Fruit fly (Drosophila melanogaster) whole organism, prepupa: ENCODE measurements around the gene CG13385.

Experiments used
- Blimp-1 ChIP-seq: fragments of 200-800 bp; sonication (Bioruptor generic); optimal IDR thresholded peaks from 3 replicates; lab custom pipeline; 2017; ENCODE audit warnings: missing biosample characterization, missing genetic modification characterization, mild to moderate bottlenecking, moderate library complexity, missing genetic modification reagents
- CG10631 ChIP-seq: fragments of 200-800 bp; sonication (Bioruptor generic); optimal IDR thresholded peaks from 2 replicates; lab custom pipeline; 2016; ENCODE audit warnings: missing biosample characterization, missing genetic modification characterization
- CG11294 ChIP-seq: fragments of 200-800 bp; sonication (Bioruptor generic); IDR thresholded peaks from 2 replicates; pipeline ENCODE4 v1.3.6; 2022; ENCODE audit warnings: missing biosample characterization, missing genetic modification characterization
- CG11762 ChIP-seq: fragments of 200-800 bp; sonication (Bioruptor generic); optimal IDR thresholded peaks from 3 replicates; lab custom pipeline; 2016; ENCODE audit warnings: missing biosample characterization, missing genetic modification characterization; ENCODE audit not compliant: insufficient read depth
- CG11902 ChIP-seq: fragments of 200-800 bp; sonication (Bioruptor generic); optimal IDR thresholded peaks from 3 replicates; lab custom pipeline; 2016; ENCODE audit warnings: missing biosample characterization, missing genetic modification characterization
- CG1621 ChIP-seq: fragments of 200-800 bp; sonication (Bioruptor generic); optimal IDR thresholded peaks from 3 replicates; lab custom pipeline; 2018; ENCODE audit warnings: missing biosample characterization, mild to moderate bottlenecking, missing genetic modification characterization
- CG16779 ChIP-seq: fragments of 200-800 bp; sonication (Bioruptor generic); optimal IDR thresholded peaks from 3 replicates; lab custom pipeline; 2017; ENCODE audit warnings: missing biosample characterization, mild to moderate bottlenecking, missing genetic modification characterization
- CG3032 ChIP-seq: fragments of 200-800 bp; optimal IDR thresholded peaks from 2 replicates; lab custom pipeline; 2019; ENCODE audit warnings: missing biosample characterization, mild to moderate bottlenecking, missing genetic modification characterization, moderate library complexity
- CG34406 ChIP-seq: fragments of 200-800 bp; sonication (Bioruptor generic); optimal IDR thresholded peaks from 3 replicates; lab custom pipeline; 2016; ENCODE audit warnings: missing biosample characterization, missing genetic modification characterization
- CG3919 ChIP-seq: fragments of 200-800 bp; sonication (Bioruptor generic); optimal IDR thresholded peaks from 3 replicates; lab custom pipeline; 2016; ENCODE audit warnings: missing biosample characterization, missing genetic modification characterization
- CG4318 ChIP-seq: fragments of 200-800 bp; sonication (Bioruptor generic); optimal IDR thresholded peaks from 3 replicates; lab custom pipeline; 2017; ENCODE audit warnings: missing biosample characterization, mild to moderate bottlenecking, missing genetic modification characterization
- CG6163 ChIP-seq: fragments of 200-800 bp; sonication (Bioruptor generic); IDR thresholded peaks from 3 replicates; pipeline ENCODE4 v1.3.6; 2022; ENCODE audit warnings: missing biosample characterization, missing genetic modification characterization
- CG6276 ChIP-seq: fragments of 200-800 bp; sonication (Bioruptor generic); optimal IDR thresholded peaks from 2 replicates; lab custom pipeline; 2017; ENCODE audit warnings: missing biosample characterization, mild to moderate bottlenecking, missing genetic modification characterization
- CG6792 ChIP-seq: fragments of 200-800 bp; sonication (Bioruptor generic); optimal IDR thresholded peaks from 3 replicates; lab custom pipeline; 2016; ENCODE audit warnings: missing biosample characterization, missing genetic modification characterization
- CG6808 ChIP-seq: fragments of 200-800 bp; sonication (Bioruptor generic); optimal IDR thresholded peaks from 3 replicates; lab custom pipeline; 2017; ENCODE audit warnings: missing biosample characterization, missing genetic modification characterization, mild to moderate bottlenecking, moderate library complexity, missing genetic modification reagents
- CG7368 ChIP-seq: fragments of 200-800 bp; sonication (Bioruptor generic); optimal IDR thresholded peaks from 3 replicates; lab custom pipeline; 2016; ENCODE audit warnings: missing biosample characterization, missing genetic modification characterization
- CG8119 ChIP-seq: fragments of 200-800 bp; sonication (Bioruptor generic); IDR thresholded peaks from 3 replicates; pipeline ENCODE4 v1.3.6; 2022; ENCODE audit warnings: missing biosample characterization, missing genetic modification characterization
- CG8319 ChIP-seq: fragments of 200-800 bp; sonication (Bioruptor generic); optimal IDR thresholded peaks from 3 replicates; lab custom pipeline; 2016; ENCODE audit warnings: missing biosample characterization, missing genetic modification characterization
- CG8632 ChIP-seq: fragments of 200-800 bp; sonication (Bioruptor generic); optimal IDR thresholded peaks from 3 replicates; lab custom pipeline; 2016; ENCODE audit warnings: missing biosample characterization, missing genetic modification characterization
- CG9139 ChIP-seq: fragments of 200-800 bp; sonication (Bioruptor generic); optimal IDR thresholded peaks from 3 replicates; lab custom pipeline; 2017; ENCODE audit warnings: missing biosample characterization, mild to moderate bottlenecking, missing genetic modification characterization
- Eip75B ChIP-seq: fragments of 200-800 bp; sonication (Bioruptor generic); optimal IDR thresholded peaks from 3 replicates; lab custom pipeline; 2016; ENCODE audit warnings: missing biosample characterization, missing genetic modification characterization
- Eip93F ChIP-seq: fragments of 200-800 bp; sonication (Bioruptor generic); optimal IDR thresholded peaks from 2 replicates; lab custom pipeline; 2016; ENCODE audit warnings: missing biosample characterization, mild to moderate bottlenecking, missing genetic modification characterization
- Ets21C ChIP-seq: fragments of 200-800 bp; sonication (Bioruptor generic); optimal IDR thresholded peaks from 3 replicates; lab custom pipeline; 2016; ENCODE audit warnings: missing biosample characterization, missing genetic modification characterization
- Gug ChIP-seq: fragments of 200-800 bp; sonication (Bioruptor generic); IDR thresholded peaks from 2 replicates; pipeline ENCODE4 v1.3.6; 2022; ENCODE audit warnings: missing biosample characterization, missing genetic modification characterization
- Hr38 ChIP-seq: sonication (Bioruptor generic); optimal IDR thresholded peaks from 2 replicates; lab custom pipeline; 2016; ENCODE audit warnings: missing biosample characterization, missing genetic modification characterization
- Hr4 ChIP-seq: fragments of 200-800 bp; sonication (Bioruptor generic); optimal IDR thresholded peaks from 3 replicates; lab custom pipeline; 2016; ENCODE audit warnings: missing biosample characterization, missing genetic modification characterization
- Lpt ChIP-seq: fragments of 200-800 bp; sonication (Bioruptor generic); optimal IDR thresholded peaks from 3 replicates; lab custom pipeline; 2016; ENCODE audit warnings: missing biosample characterization, missing genetic modification characterization
- Met ChIP-seq: fragments of 200-800 bp; sonication (Bioruptor generic); optimal IDR thresholded peaks from 3 replicates; lab custom pipeline; 2016; ENCODE audit warnings: missing biosample characterization, missing genetic modification characterization
- OdsH ChIP-seq: fragments of 200-800 bp; sonication (Bioruptor generic); optimal IDR thresholded peaks from 3 replicates; lab custom pipeline; 2016; ENCODE audit warnings: missing biosample characterization, missing genetic modification characterization
- Sox102F ChIP-seq: fragments of 200-800 bp; sonication (Bioruptor generic); optimal IDR thresholded peaks from 2 replicates; lab custom pipeline; 2016; ENCODE audit warnings: missing biosample characterization, mild to moderate bottlenecking, missing genetic modification characterization
- Sox14 ChIP-seq: fragments of 200-800 bp; sonication (Bioruptor generic); optimal IDR thresholded peaks from 3 replicates; lab custom pipeline; 2016; ENCODE audit warnings: missing biosample characterization, missing genetic modification characterization
- achi ChIP-seq: fragments of 200-800 bp; sonication (Bioruptor generic); optimal IDR thresholded peaks from 3 replicates; lab custom pipeline; 2016; ENCODE audit warnings: missing biosample characterization, missing genetic modification characterization
- acj6 ChIP-seq: fragments of 200-800 bp; sonication (Bioruptor generic); optimal IDR thresholded peaks from 3 replicates; lab custom pipeline; 2016; ENCODE audit warnings: missing biosample characterization, missing genetic modification characterization
- cyc ChIP-seq: fragments of 200-800 bp; sonication (Bioruptor generic); optimal IDR thresholded peaks from 3 replicates; lab custom pipeline; 2016; ENCODE audit warnings: missing biosample characterization, missing genetic modification characterization
- dac ChIP-seq: fragments of 200-800 bp; sonication (Bioruptor generic); optimal IDR thresholded peaks from 2 replicates; lab custom pipeline; 2017; ENCODE audit warnings: missing biosample characterization, mild to moderate bottlenecking, missing genetic modification characterization
- dsx ChIP-seq: fragments of 200-800 bp; optimal IDR thresholded peaks from 3 replicates; lab custom pipeline; 2019; ENCODE audit warnings: missing biosample characterization, mild to moderate bottlenecking, missing genetic modification characterization, moderate library complexity; ENCODE audit not compliant: poor library complexity, severe bottlenecking
- fd59A ChIP-seq: fragments of 200-800 bp; sonication (Bioruptor generic); optimal IDR thresholded peaks from 2 replicates; lab custom pipeline; 2017; ENCODE audit warnings: missing biosample characterization, mild to moderate bottlenecking, missing genetic modification characterization, missing genetic modification reagents
- fd85E ChIP-seq: fragments of 200-800 bp; sonication (Bioruptor generic); optimal IDR thresholded peaks from 3 replicates; lab custom pipeline; 2016; ENCODE audit warnings: missing biosample characterization, missing genetic modification characterization
- net ChIP-seq: fragments of 200-800 bp; sonication (Bioruptor generic); optimal IDR thresholded peaks from 3 replicates; lab custom pipeline; 2016; ENCODE audit warnings: missing biosample characterization, missing genetic modification characterization
- salr ChIP-seq, 2 experiments: fragments of 200-800 bp; sonication (Bioruptor generic); optimal IDR thresholded peaks; 3 replicates each; lab custom pipeline; 2016 to 2018; ENCODE audit warnings: missing biosample characterization in 2 of 2, missing genetic modification characterization in 2 of 2, mild to moderate bottlenecking in 1 of 2
- spab ChIP-seq: fragments of 200-800 bp; sonication (Bioruptor generic); optimal IDR thresholded peaks from 2 replicates; lab custom pipeline; 2017; ENCODE audit warnings: missing biosample characterization, mild to moderate bottlenecking, missing genetic modification characterization, missing genetic modification reagents
- ss ChIP-seq, 2 experiments: fragments of 200-800 bp; sonication (Bioruptor generic); optimal IDR thresholded peaks; 2 replicates in 1 of 2; 3 replicates in 1 of 2; lab custom pipeline; 2017 to 2018; ENCODE audit warnings: mild to moderate bottlenecking in 2 of 2, missing biosample characterization in 2 of 2, missing genetic modification characterization in 2 of 2, moderate library complexity in 1 of 2
- svp ChIP-seq: fragments of 200-800 bp; sonication (Bioruptor generic); peaks from one replicate; lab custom pipeline; 2016; ENCODE audit warnings: missing biosample characterization, missing genetic modification characterization
- topi ChIP-seq: fragments of 200-800 bp; sonication (Bioruptor generic); optimal IDR thresholded peaks from 3 replicates; lab custom pipeline; 2016; ENCODE audit warnings: missing biosample characterization, missing genetic modification characterization
- vri ChIP-seq: fragments of 200-800 bp; sonication (Bioruptor generic); optimal IDR thresholded peaks from 3 replicates; lab custom pipeline; 2016; ENCODE audit warnings: missing biosample characterization, mild to moderate bottlenecking, missing genetic modification characterization

The CG13385 gene

dm6 chr2L:8414887-8415883 lies 18.7 kb downstream of the CG13385 start, which contains the start of the genes CG13398 and Akap200 (continued):
- TF ChIP-seq net (GFP tag; lab: Kevin White, UChicago) (peak; percentile 46), Gug (GFP tag; lab: Robert Waterston, UW) (no peak), Eip75B (peak; percentile 30), CG6792 (GFP tag; lab: Kevin White, UChicago) (peak; percentile 7), cyc (peak; percentile 27), CG3919 (peak; percentile 18), CG10631 (GFP tag; lab: Kevin White, UChicago) (peak; percentile 64)

DNA sequence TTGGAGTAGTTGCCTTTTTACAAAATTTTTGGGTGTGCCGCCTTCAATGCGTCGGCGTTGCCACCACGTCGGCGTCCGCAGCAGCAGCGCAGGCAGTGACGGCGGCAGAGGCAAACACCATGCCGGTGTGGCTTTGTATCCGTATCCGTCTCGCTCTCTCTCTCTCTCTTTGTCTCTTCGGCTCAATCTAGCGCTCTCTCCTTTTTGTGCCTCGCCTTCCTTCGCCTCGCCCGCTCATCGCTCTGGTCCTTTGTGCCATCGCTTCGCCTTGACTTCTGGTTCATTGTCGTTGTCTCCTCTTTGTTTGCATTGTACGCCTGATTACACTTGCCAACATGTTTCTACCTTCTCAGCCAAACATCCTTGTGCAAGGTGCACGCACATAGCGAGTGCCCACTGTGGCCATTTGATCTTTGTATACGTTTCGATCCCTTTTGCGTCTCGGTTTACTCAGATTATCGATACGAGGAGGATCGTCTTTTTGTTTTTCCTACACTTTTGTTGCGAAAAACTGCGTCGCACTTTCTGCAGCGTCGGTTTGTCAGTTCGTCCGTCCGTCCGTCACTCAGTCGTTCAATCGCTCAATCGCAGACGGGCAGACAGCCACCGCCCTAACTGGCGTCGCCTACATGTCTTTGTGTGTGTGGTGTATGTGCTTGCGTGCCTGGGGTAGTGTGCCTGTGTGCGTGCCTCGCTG lies 20.0 kb downstream of the CG13385 start:
- TF ChIP-seq Ets21C (GFP tag; lab: Kevin White, UChicago) (peak; percentile 60), Hr38 (GFP tag; lab: Kevin White, UChicago) (no peak), Blimp-1 (GFP tag; lab: Kevin White, UChicago) (peak; percentile 29), CG34406 (GFP tag; lab: Kevin White, UChicago) (peak; percentile 56), Eip93F (GFP tag; lab: Kevin White, UChicago) (no peak), CG1621 (tag; lab: Kevin White, UChicago) (peak; percentile 71), topi (peak; percentile 78), acj6 (peak; percentile 65), dac (GFP tag; lab: Kevin White, UChicago) (peak; percentile 14), CG8319 (GFP tag; lab: Kevin White, UChicago) (peak; percentile 22), ss (GFP tag; optimal IDR thresholded peaks at IDR 0.05; lab: Kevin White, UChicago) (peak; percentile 82 to 90), svp (GFP tag; lab: Kevin White, UChicago) (peak; percentile 99), vri (GFP tag; lab: Kevin White, UChicago) (peak; percentile 55), dsx (GFP tag; lab: Kevin White, UChicago) (peak; percentile 84), spab (peak; percentile 75), achi (GFP tag; lab: Kevin White, UChicago) (peak; percentile 72), CG16779 (tag; lab: Kevin White, UChicago) (peak; percentile 61), cyc (peak; percentile 72), CG3032 (tag; lab: Kevin White, UChicago) (peak; percentile 63), salr (GFP tag; optimal IDR thresholded peaks at IDR 0.05; lab: Kevin White, UChicago) (peak; percentile 32 to 63), CG6163 (peak; percentile 82), Sox14 (GFP tag; lab: Kevin White, UChicago) (peak; percentile 98), Hr4 (GFP tag; lab: Kevin White, UChicago) (peak; percentile 56), CG7368 (GFP tag; lab: Kevin White, UChicago) (peak; percentile 60), OdsH (GFP tag; lab: Kevin White, UChicago) (peak; percentile 58), CG6276 (GFP tag; lab: Kevin White, UChicago) (peak; percentile 16), CG4318 (GFP tag; lab: Kevin White, UChicago) (no peak), Sox102F (peak; percentile 88), CG9139 (GFP tag; lab: Kevin White, UChicago) (peak; percentile 47), CG6808 (GFP tag; lab: Kevin White, UChicago) (peak; percentile 73), CG3919 (peak; percentile 81), fd85E (GFP tag; lab: Kevin White, UChicago) (peak; percentile 62), CG8632 (GFP tag; lab: Kevin White, UChicago) (peak; percentile 59), CG6792 (GFP tag; lab: Kevin White, UChicago) (peak; percentile 76), fd59A (GFP tag; lab: Kevin White, UChicago) (peak; percentile 65), Lpt (GFP tag; lab: Kevin White, UChicago) (peak; percentile 67), CG11294 (GFP tag; lab: Robert Waterston, UW) (peak; percentile 51; the same call in 1 of the 2 replicates), net (GFP tag; lab: Kevin White, UChicago) (peak; percentile 59), Met (GFP tag; lab: Kevin White, UChicago) (peak; percentile 80), CG8119 (GFP tag; lab: Robert Waterston, UW) (peak; percentile 55; the same call in 2 of the 3 replicates), CG11762 (GFP tag; lab: Kevin White, UChicago) (no peak), CG11902 (GFP tag; lab: Kevin White, UChicago) (peak; percentile 30)
